Fruit fly (Drosophila melanogaster) whole organism: ENCODE measurements around the gene Mrgn1.

Experiments used
- CG8478 ChIP-seq: fragments of >200 bp; optimal IDR thresholded peaks from 2 replicates; lab custom pipeline; 2018; ENCODE audit warnings: inconsistent platforms
- EcR ChIP-seq, 2 experiments: fragments of >200 bp; optimal IDR thresholded peaks; 2 replicates each; lab custom pipeline; 2017; ENCODE audit warnings: missing biosample characterization in 2 of 2, missing genetic modification characterization in 2 of 2, missing genetic modification reagents in 2 of 2

dm6 chrX:13770768-13771167 is 49.0 kb upstream of the Mrgn1 start:
- TF ChIP-seq CG8478 (lab: Kevin White, UChicago) (no peak), EcR (GFP tag; optimal IDR thresholded peaks at IDR 0.05; lab: Kevin White, UChicago) (no peak)
